Fruit fly (Drosophila melanogaster) whole organism, embryonic: ENCODE measurements around the gene Unc-115a.

Experiments
- Abd-B ChIP-seq: fragments of 200-800 bp; sonication (Bioruptor generic); optimal IDR thresholded peaks from 2 replicates; lab custom pipeline; 2018; ENCODE audit warnings: missing biosample characterization, mild to moderate bottlenecking, missing genetic modification characterization, moderate library complexity
- Ada2b ChIP-seq: fragments of 200-800 bp; sonication (Bioruptor generic); IDR thresholded peaks from 2 replicates; pipeline ENCODE4 v1.3.6; 2022; ENCODE audit warnings: missing biosample characterization, missing genetic modification characterization
- Bteb2 ChIP-seq: fragments of 200-800 bp; sonication (Bioruptor generic); optimal IDR thresholded peaks from 2 replicates; lab custom pipeline; 2016; ENCODE audit warnings: missing biosample characterization, missing genetic modification characterization
- CG10267 ChIP-seq: fragments of 200-800 bp; sonication (Bioruptor generic); optimal IDR thresholded peaks from 2 replicates; lab custom pipeline; 2018; ENCODE audit warnings: missing biosample characterization, mild to moderate bottlenecking, missing genetic modification characterization, moderate library complexity
- CG14050 ChIP-seq: fragments of 200-800 bp; sonication (Bioruptor generic); IDR thresholded peaks from 3 replicates; pipeline ENCODE4 v1.3.6; 2022; ENCODE audit warnings: missing biosample characterization, missing genetic modification characterization
- CG15011 ChIP-seq: fragments of 200-800 bp; sonication (Bioruptor generic); optimal IDR thresholded peaks from 3 replicates; lab custom pipeline; 2018; ENCODE audit warnings: missing biosample characterization, mild to moderate bottlenecking, missing genetic modification characterization
- CG15073 ChIP-seq: fragments of 200-800 bp; sonication (Bioruptor generic); optimal IDR thresholded peaks from 2 replicates; lab custom pipeline; 2016; ENCODE audit warnings: missing biosample characterization, missing genetic modification characterization
- CG15269 ChIP-seq: fragments of 200-800 bp; sonication (Bioruptor generic); optimal IDR thresholded peaks from 2 replicates; lab custom pipeline; 2018; ENCODE audit warnings: missing biosample characterization, mild to moderate bottlenecking, missing genetic modification characterization, moderate library complexity
- CG16863 ChIP-seq: fragments of 200-800 bp; sonication (Bioruptor generic); optimal IDR thresholded peaks from 3 replicates; lab custom pipeline; 2016; ENCODE audit warnings: missing biosample characterization, missing genetic modification characterization
- CG17568 ChIP-seq: fragments of 200-800 bp; sonication (Bioruptor generic); optimal IDR thresholded peaks from 2 replicates; lab custom pipeline; 2018; ENCODE audit warnings: missing biosample characterization, mild to moderate bottlenecking, missing genetic modification characterization, moderate library complexity
- CG2202 ChIP-seq: fragments of 200-800 bp; sonication (Bioruptor generic); optimal IDR thresholded peaks from 2 replicates; lab custom pipeline; 2018; ENCODE audit warnings: missing biosample characterization, mild to moderate bottlenecking, missing genetic modification characterization
- CG3281 ChIP-seq: fragments of 200-800 bp; sonication (Bioruptor generic); optimal IDR thresholded peaks from 3 replicates; lab custom pipeline; 2017; ENCODE audit warnings: missing biosample characterization, mild to moderate bottlenecking, missing genetic modification characterization
- CG7372 ChIP-seq: fragments of 200-800 bp; sonication (Bioruptor generic); IDR thresholded peaks from 2 replicates; pipeline ENCODE4 v1.3.6; 2022; ENCODE audit warnings: missing biosample characterization, missing genetic modification characterization
- CG7963 ChIP-seq: fragments of 200-800 bp; sonication (Bioruptor generic); IDR thresholded peaks from 3 replicates; pipeline ENCODE4 v1.3.6; 2022; ENCODE audit warnings: missing biosample characterization, missing genetic modification characterization; ENCODE audit not compliant: partially characterized antibody
- CG9727 ChIP-seq: fragments of 200-800 bp; sonication (Bioruptor generic); optimal IDR thresholded peaks from 3 replicates; lab custom pipeline; 2017; ENCODE audit warnings: missing biosample characterization, mild to moderate bottlenecking, missing genetic modification characterization
- CG9876 ChIP-seq: fragments of 200-800 bp; sonication (Bioruptor generic); optimal IDR thresholded peaks from 2 replicates; lab custom pipeline; 2016; ENCODE audit warnings: missing biosample characterization, missing genetic modification characterization
- Deaf1 ChIP-seq: fragments of 200-800 bp; optimal IDR thresholded peaks from 3 replicates; lab custom pipeline; 2019; ENCODE audit warnings: missing biosample characterization, mild to moderate bottlenecking, missing genetic modification characterization, moderate library complexity
- Ets65A ChIP-seq: fragments of 200-800 bp; sonication (Bioruptor generic); peaks from one replicate; lab custom pipeline; 2016; ENCODE audit warnings: missing biosample characterization, missing genetic modification characterization
- H15 ChIP-seq: fragments of 200-800 bp; sonication (Bioruptor generic); IDR thresholded peaks from 3 replicates; pipeline ENCODE4 v1.3.6; 2022; ENCODE audit warnings: missing biosample characterization, missing genetic modification characterization
- Hr39 ChIP-seq: fragments of >200 bp; optimal IDR thresholded peaks from 2 replicates; lab custom pipeline; 2017
- Jarid2 ChIP-seq: fragments of 200-800 bp; sonication (Bioruptor generic); optimal IDR thresholded peaks from 3 replicates; lab custom pipeline; 2017; ENCODE audit warnings: mild to moderate bottlenecking, missing biosample characterization, missing genetic modification reagents, missing genetic modification characterization
- Myb ChIP-seq: fragments of 200-800 bp; sonication (Bioruptor generic); optimal IDR thresholded peaks from 2 replicates; lab custom pipeline; 2016; ENCODE audit warnings: missing biosample characterization, missing genetic modification characterization
- NK7.1 ChIP-seq: fragments of 200-800 bp; sonication (Bioruptor generic); optimal IDR thresholded peaks from 3 replicates; lab custom pipeline; 2016; ENCODE audit warnings: missing biosample characterization, missing genetic modification characterization
- Neu2 ChIP-seq: fragments of 200-800 bp; sonication (Bioruptor generic); optimal IDR thresholded peaks from 3 replicates; lab custom pipeline; 2016; ENCODE audit warnings: missing biosample characterization, missing genetic modification characterization, borderline replicate concordance
- Scr ChIP-seq: fragments of 200-800 bp; sonication (Bioruptor generic); IDR thresholded peaks from 2 replicates; pipeline ENCODE4 v1.3.6; 2022; ENCODE audit warnings: missing biosample characterization, missing genetic modification characterization; ENCODE audit not compliant: partially characterized antibody
- Spps ChIP-seq: fragments of 200-800 bp; sonication (Bioruptor generic); optimal IDR thresholded peaks from 2 replicates; lab custom pipeline; 2018; ENCODE audit warnings: missing biosample characterization, mild to moderate bottlenecking, missing genetic modification characterization
- YL-1 ChIP-seq: fragments of 200-800 bp; sonication (Bioruptor generic); optimal IDR thresholded peaks from 3 replicates; lab custom pipeline; 2017; ENCODE audit warnings: missing biosample characterization, mild to moderate bottlenecking, missing genetic modification characterization
- ac ChIP-seq: fragments of 200-800 bp; sonication (Bioruptor generic); optimal IDR thresholded peaks from 3 replicates; lab custom pipeline; 2017; ENCODE audit warnings: missing biosample characterization, mild to moderate bottlenecking, missing genetic modification characterization
- bowl ChIP-seq: fragments of 200-800 bp; sonication (Bioruptor generic); IDR thresholded peaks from 2 replicates; pipeline ENCODE4 v1.3.6; 2022; ENCODE audit warnings: missing biosample characterization, missing genetic modification characterization
- chn ChIP-seq: fragments of 200-800 bp; sonication (Bioruptor generic); optimal IDR thresholded peaks from 2 replicates; lab custom pipeline; 2016; ENCODE audit warnings: missing biosample characterization, missing genetic modification characterization
- ci ChIP-seq: fragments of 200-800 bp; sonication (Bioruptor generic); IDR thresholded peaks from 3 replicates; pipeline ENCODE4 v1.3.6; 2022; ENCODE audit warnings: missing biosample characterization, missing genetic modification characterization
- croc ChIP-seq: fragments of 200-800 bp; sonication (Bioruptor generic); conservative IDR thresholded peaks from 3 replicates; pipeline ENCODE4 v1.3.6; 2022; ENCODE audit warnings: missing biosample characterization, missing genetic modification characterization
- danr ChIP-seq: fragments of 200-800 bp; sonication (Bioruptor generic); IDR thresholded peaks from 2 replicates; pipeline ENCODE4 v1.3.6; 2022; ENCODE audit warnings: missing biosample characterization, missing genetic modification characterization
- disco-r ChIP-seq: fragments of 200-800 bp; sonication (Bioruptor generic); optimal IDR thresholded peaks from 2 replicates; lab custom pipeline; 2016; ENCODE audit warnings: missing biosample characterization, missing genetic modification characterization
- dmrt99B ChIP-seq: fragments of 200-800 bp; sonication (Bioruptor generic); optimal IDR thresholded peaks from 2 replicates; lab custom pipeline; 2018; ENCODE audit warnings: missing biosample characterization, mild to moderate bottlenecking, missing genetic modification characterization, moderate library complexity
- grau ChIP-seq: fragments of 200-800 bp; optimal IDR thresholded peaks from 3 replicates; lab custom pipeline; 2019; ENCODE audit warnings: missing biosample characterization, mild to moderate bottlenecking, missing genetic modification characterization, moderate library complexity
- kah ChIP-seq: fragments of 200-800 bp; sonication (Bioruptor generic); optimal IDR thresholded peaks from 2 replicates; lab custom pipeline; 2018; ENCODE audit warnings: missing biosample characterization, mild to moderate bottlenecking, missing genetic modification characterization
- lab ChIP-seq: fragments of 200-800 bp; sonication (Bioruptor generic); optimal IDR thresholded peaks from 3 replicates; lab custom pipeline; 2017; ENCODE audit warnings: missing biosample characterization, missing genetic modification characterization, mild to moderate bottlenecking, moderate library complexity, missing genetic modification reagents
- mirr ChIP-seq: fragments of 200-800 bp; sonication (Bioruptor generic); optimal IDR thresholded peaks from 3 replicates; lab custom pipeline; 2018; ENCODE audit warnings: missing biosample characterization, mild to moderate bottlenecking, missing genetic modification characterization
- mld ChIP-seq: fragments of 200-800 bp; sonication (Bioruptor generic); IDR thresholded peaks from 3 replicates; pipeline ENCODE4 v1.3.6; 2022; ENCODE audit warnings: missing biosample characterization, missing genetic modification characterization; ENCODE audit not compliant: partially characterized antibody
- p53 ChIP-seq: fragments of 200-800 bp; sonication (Bioruptor generic); optimal IDR thresholded peaks from 2 replicates; lab custom pipeline; 2016; ENCODE audit warnings: missing biosample characterization, missing genetic modification characterization
- sima ChIP-seq: fragments of 200-800 bp; sonication (Bioruptor generic); optimal IDR thresholded peaks from 2 replicates; lab custom pipeline; 2016; ENCODE audit warnings: missing biosample characterization, missing genetic modification characterization
- sqz ChIP-seq: fragments of 200-800 bp; sonication (Bioruptor generic); optimal IDR thresholded peaks from 3 replicates; lab custom pipeline; 2018; ENCODE audit warnings: missing biosample characterization, mild to moderate bottlenecking, missing genetic modification characterization
- sug ChIP-seq: fragments of 200-800 bp; optimal IDR thresholded peaks from 2 replicates; lab custom pipeline; 2019; ENCODE audit warnings: missing biosample characterization, mild to moderate bottlenecking, missing genetic modification characterization, moderate library complexity
- tin ChIP-seq: fragments of 200-800 bp; sonication (Bioruptor generic); optimal IDR thresholded peaks from 3 replicates; lab custom pipeline; 2016; ENCODE audit warnings: missing biosample characterization, missing genetic modification characterization
- vvl ChIP-seq: fragments of 200-800 bp; sonication (Bioruptor generic); IDR thresholded peaks from 2 replicates; pipeline ENCODE4 v1.3.6; 2022; ENCODE audit warnings: missing biosample characterization, missing genetic modification characterization

Unc-115a gene

DNA sequence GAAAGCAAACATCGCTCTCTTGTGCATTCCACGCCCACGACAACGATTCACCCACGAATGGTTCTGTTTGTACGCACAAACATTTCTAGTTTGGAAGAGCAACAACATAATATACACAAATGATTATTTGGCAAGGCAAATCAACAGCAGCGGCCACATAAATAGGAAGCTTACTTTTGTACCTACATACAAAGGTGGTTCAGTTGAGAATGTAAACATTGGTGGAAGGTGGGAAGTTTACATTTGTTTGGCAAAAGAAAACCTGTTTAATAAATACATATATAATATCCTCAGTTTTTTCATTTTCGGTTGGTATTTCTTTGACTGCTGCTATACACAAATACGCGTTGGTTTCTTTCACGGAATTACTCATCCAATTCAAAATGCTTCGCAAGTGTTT, 2.6 kb downstream of the Unc-115a start (continued):
- peak; percentile 79 for TF ChIP-seq CG10267 (tag; lab: Kevin White, UChicago)
- TF ChIP-seq CG15011 (GFP tag; lab: Kevin White, UChicago) = peak; percentile 86
- TF ChIP-seq sima (GFP tag; lab: Kevin White, UChicago) = peak; percentile 67
- TF ChIP-seq CG16863 (GFP tag; lab: Kevin White, UChicago) = peak; percentile 86
- TF ChIP-seq Hr39 = no peak
- TF ChIP-seq kah (GFP tag; lab: Kevin White, UChicago) = peak; percentile 58
- peak; percentile 76 for TF ChIP-seq croc
- peak; percentile 61 for TF ChIP-seq Spps
- peak; percentile 90 for TF ChIP-seq CG3281 (GFP tag; lab: Kevin White, UChicago)
- no peak for TF ChIP-seq CG14050 (GFP tag; lab: Robert Waterston, UW)
- no peak for TF ChIP-seq mld (GFP tag; lab: Robert Waterston, UW)
- peak; percentile 73 for TF ChIP-seq mirr (GFP tag; lab: Kevin White, UChicago)
- peak; percentile 93 for TF ChIP-seq dmrt99B (tag; lab: Kevin White, UChicago)
- peak; percentile 95 for TF ChIP-seq Ets65A (GFP tag; lab: Kevin White, UChicago)
- TF ChIP-seq ac (GFP tag; lab: Kevin White, UChicago) = peak; percentile 82
- TF ChIP-seq Abd-B (GFP tag; lab: Kevin White, UChicago) = peak; percentile 78
- peak; percentile 95 for TF ChIP-seq lab (GFP tag; lab: Kevin White, UChicago)
- no peak for TF ChIP-seq vvl (GFP tag; lab: Robert Waterston, UW)
- TF ChIP-seq Ada2b = no peak
- peak; percentile 65 for TF ChIP-seq disco-r (GFP tag; lab: Kevin White, UChicago)
- peak; percentile 42 for TF ChIP-seq p53 (GFP tag; lab: Kevin White, UChicago)
- TF ChIP-seq CG15073 = peak; percentile 55
- no peak for TF ChIP-seq CG7963 (GFP tag; lab: Robert Waterston, UW)
- TF ChIP-seq bowl (GFP tag; lab: Robert Waterston, UW) = no peak
- no peak for TF ChIP-seq H15 (GFP tag; lab: Robert Waterston, UW)
- TF ChIP-seq CG17568 = peak; percentile 93
- TF ChIP-seq CG7372 = no peak
- peak; percentile 60 for TF ChIP-seq sug (tag; lab: Kevin White, UChicago)
- TF ChIP-seq tin (GFP tag; lab: Kevin White, UChicago) = peak; percentile 81
- no peak for TF ChIP-seq ci (GFP tag; lab: Robert Waterston, UW)
- peak; percentile 82 for TF ChIP-seq NK7.1
- peak; percentile 75 for TF ChIP-seq YL-1
- TF ChIP-seq Deaf1 (tag; lab: Kevin White, UChicago) = peak; percentile 67
- TF ChIP-seq grau = peak; percentile 91
- peak; percentile 76 for TF ChIP-seq Jarid2 (GFP tag; lab: Kevin White, UChicago)
- TF ChIP-seq CG2202 = peak; percentile 81
- TF ChIP-seq CG9727 = peak; percentile 86
- TF ChIP-seq danr (GFP tag; lab: Robert Waterston, UW) = no peak
- TF ChIP-seq Neu2 = no peak
- peak; percentile 93 for TF ChIP-seq CG15269 (tag; lab: Kevin White, UChicago)
- TF ChIP-seq CG9876 (GFP tag; lab: Kevin White, UChicago) = peak; percentile 38
- TF ChIP-seq Myb (GFP tag; lab: Kevin White, UChicago) = peak; percentile 62
- TF ChIP-seq chn (GFP tag; lab: Kevin White, UChicago) = peak; percentile 84
- TF ChIP-seq sqz (GFP tag; lab: Kevin White, UChicago) = peak; percentile 89
- no peak for TF ChIP-seq Scr (GFP tag; lab: Robert Waterston, UW)
- peak; percentile 81 for TF ChIP-seq Bteb2 (GFP tag; lab: Kevin White, UChicago)
